Worm (Caenorhabditis elegans): ENCODE data around the gene hal-3.

Gene hal-3

DNA sequence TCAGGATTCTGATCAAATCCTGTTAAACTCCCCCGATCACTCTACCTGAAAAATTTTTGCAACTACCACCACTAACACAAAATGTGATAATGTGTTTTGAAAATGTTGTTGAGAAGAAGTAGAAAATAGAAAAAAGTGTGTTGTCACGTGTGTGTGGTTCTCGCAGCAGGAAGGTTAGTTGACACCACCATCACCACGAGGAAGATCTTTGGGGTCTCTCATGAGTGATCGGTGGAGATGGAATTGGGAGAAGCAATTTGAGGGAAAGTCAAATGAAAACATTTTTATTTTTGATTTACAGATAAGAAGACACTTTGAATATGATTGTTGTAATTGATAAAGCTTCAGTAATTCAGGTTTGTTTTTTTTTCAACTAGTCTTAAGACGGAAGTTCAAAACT, 15.2 kb downstream of the hal-3 start:
- TF ChIP-seq klf-2 (GFP tag; conservative IDR thresholded peaks at IDR 0.05) (no peak), ref-1 (GFP tag; conservative IDR thresholded peaks at IDR 0.05) (no peak), T22C8.4 (GFP tag; IDR thresholded peaks at IDR 0.05) (no peak), tab-1 (GFP tag; IDR thresholded peaks at IDR 0.05) (no peak), ztf-29 (GFP tag; IDR thresholded peaks at IDR 0.05) (no peak), flt-1 (GFP tag; IDR thresholded peaks at IDR 0.05) (no peak), ztf-23 (GFP tag; IDR thresholded peaks at IDR 0.05) (no peak), cog-1 (tag; optimal IDR thresholded peaks at IDR 0.05) (no peak), med-1 (GFP tag; optimal IDR thresholded peaks at IDR 0.05; ENCODE audit: insufficient read depth) (no peak)

DNA sequence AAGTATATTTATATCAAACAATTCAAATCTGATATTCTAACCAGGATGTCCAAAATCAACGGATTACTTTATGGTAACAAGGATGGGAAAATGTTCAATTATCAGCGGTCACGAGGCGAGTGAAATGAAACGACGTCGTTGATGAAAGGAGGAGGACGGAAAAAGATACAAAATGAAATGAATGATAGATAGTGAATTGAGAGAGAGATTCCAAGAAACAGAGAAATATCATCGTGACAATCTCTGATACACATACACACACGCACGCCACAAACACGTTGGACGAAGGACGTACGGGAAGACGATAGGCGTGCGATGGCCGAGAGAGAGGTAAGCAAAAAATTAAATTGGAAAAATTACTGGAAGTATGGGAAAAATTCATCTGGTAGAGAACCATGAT, 15.9 kb downstream of the hal-3 start:
- TF ChIP-seq flt-1 (GFP tag; IDR thresholded peaks at IDR 0.05), result no peak
- TF ChIP-seq ztf-29 (GFP tag; IDR thresholded peaks at IDR 0.05), result no peak
- no peak for TF ChIP-seq tab-1 (GFP tag; IDR thresholded peaks at IDR 0.05)
- TF ChIP-seq med-1 (GFP tag; optimal IDR thresholded peaks at IDR 0.05; ENCODE audit: insufficient read depth), result no peak
- no peak for TF ChIP-seq cog-1 (tag; optimal IDR thresholded peaks at IDR 0.05)
- TF ChIP-seq klf-2 (GFP tag; conservative IDR thresholded peaks at IDR 0.05), result no peak
- no peak for TF ChIP-seq ref-1 (GFP tag; conservative IDR thresholded peaks at IDR 0.05)
- TF ChIP-seq T22C8.4 (GFP tag; IDR thresholded peaks at IDR 0.05), result no peak
- no peak for TF ChIP-seq ztf-23 (GFP tag; IDR thresholded peaks at IDR 0.05)

DNA sequence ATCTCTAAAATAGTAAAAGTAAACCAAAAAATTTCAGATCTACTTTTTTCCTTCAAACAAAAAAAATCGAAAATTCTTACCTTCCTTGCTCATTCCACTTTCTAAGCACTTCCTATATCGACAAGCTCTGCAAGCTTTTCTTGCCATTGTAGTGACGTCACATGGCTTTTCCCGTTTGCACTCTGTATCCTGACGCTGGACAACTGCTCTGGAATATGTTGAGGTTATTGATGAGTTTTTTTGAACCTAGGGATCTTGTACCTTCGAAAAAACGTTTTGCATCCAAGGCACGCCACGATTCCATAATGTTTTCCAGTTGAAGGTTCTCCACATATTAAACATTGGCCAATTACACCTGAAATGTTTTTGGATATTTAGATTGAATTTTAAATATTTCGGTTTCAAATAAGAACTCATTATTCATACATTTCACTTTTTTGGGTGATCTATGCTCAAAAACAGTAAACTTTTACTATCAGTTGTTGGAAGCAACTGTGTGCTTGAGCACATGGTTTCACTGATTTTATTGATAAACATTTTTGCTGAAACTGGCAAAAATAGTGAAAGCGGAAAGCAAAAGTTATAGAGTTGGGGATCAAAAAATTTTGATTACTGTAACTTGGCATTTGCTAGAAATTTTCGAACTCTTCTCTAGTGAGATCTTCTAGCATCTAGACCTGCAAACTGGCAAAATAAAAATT, 16.8 kb downstream of the hal-3 start:
- no peak for TF ChIP-seq T22C8.4 (GFP tag; IDR thresholded peaks at IDR 0.05)
- no peak for TF ChIP-seq tab-1 (GFP tag; IDR thresholded peaks at IDR 0.05)
- TF ChIP-seq klf-2 (GFP tag; conservative IDR thresholded peaks at IDR 0.05), result no peak
- no peak for TF ChIP-seq ztf-23 (GFP tag; IDR thresholded peaks at IDR 0.05)
- no peak for TF ChIP-seq cog-1 (tag; optimal IDR thresholded peaks at IDR 0.05)
- no peak for TF ChIP-seq flt-1 (GFP tag; IDR thresholded peaks at IDR 0.05)
- no peak for TF ChIP-seq ztf-29 (GFP tag; IDR thresholded peaks at IDR 0.05)
- TF ChIP-seq med-1 (GFP tag; optimal IDR thresholded peaks at IDR 0.05; ENCODE audit: insufficient read depth), result no peak
- no peak for TF ChIP-seq ref-1 (GFP tag; conservative IDR thresholded peaks at IDR 0.05)

DNA sequence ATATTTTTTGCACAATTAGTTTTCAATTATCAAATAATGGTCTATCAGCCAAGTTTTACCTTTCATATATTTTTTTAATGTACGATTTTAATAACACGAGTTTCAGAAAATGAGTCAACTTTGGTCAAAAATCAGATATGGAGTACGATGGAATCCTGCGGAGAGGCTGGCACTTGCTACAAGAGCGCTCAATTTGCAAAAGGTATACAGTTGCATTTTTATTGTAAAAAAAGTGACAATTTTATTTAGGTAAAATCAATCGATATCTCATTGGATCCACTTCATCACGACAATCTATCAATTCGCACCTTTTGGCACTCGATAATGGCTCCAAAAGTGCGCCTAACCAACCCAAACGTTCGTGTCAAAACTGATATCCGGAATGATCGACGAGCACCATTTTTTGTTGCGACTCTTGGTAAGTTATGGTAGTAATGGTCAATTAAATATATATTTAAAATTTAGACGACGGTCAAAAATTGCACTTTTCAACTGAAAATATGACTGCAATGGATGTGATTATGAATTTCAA, 19.3 kb downstream of the hal-3 start, which contains the start of gene mrpl-53:
TSS of gene mrpl-53 (plus strand) at position 107 of the 532 bp plus-strand sequence.
- no peak for TF ChIP-seq klf-2 (GFP tag; conservative IDR thresholded peaks at IDR 0.05)
- no peak for TF ChIP-seq ref-1 (GFP tag; conservative IDR thresholded peaks at IDR 0.05)
- TF ChIP-seq cog-1 (tag; optimal IDR thresholded peaks at IDR 0.05), result no peak
- TF ChIP-seq flt-1 (GFP tag; IDR thresholded peaks at IDR 0.05), result no peak
- TF ChIP-seq med-1 (GFP tag; optimal IDR thresholded peaks at IDR 0.05; ENCODE audit: insufficient read depth), result no peak
- no peak for TF ChIP-seq T22C8.4 (GFP tag; IDR thresholded peaks at IDR 0.05)
- TF ChIP-seq ztf-29 (GFP tag; IDR thresholded peaks at IDR 0.05), result no peak
- no peak for TF ChIP-seq tab-1 (GFP tag; IDR thresholded peaks at IDR 0.05)
- TF ChIP-seq ztf-23 (GFP tag; IDR thresholded peaks at IDR 0.05), result no peak

DNA sequence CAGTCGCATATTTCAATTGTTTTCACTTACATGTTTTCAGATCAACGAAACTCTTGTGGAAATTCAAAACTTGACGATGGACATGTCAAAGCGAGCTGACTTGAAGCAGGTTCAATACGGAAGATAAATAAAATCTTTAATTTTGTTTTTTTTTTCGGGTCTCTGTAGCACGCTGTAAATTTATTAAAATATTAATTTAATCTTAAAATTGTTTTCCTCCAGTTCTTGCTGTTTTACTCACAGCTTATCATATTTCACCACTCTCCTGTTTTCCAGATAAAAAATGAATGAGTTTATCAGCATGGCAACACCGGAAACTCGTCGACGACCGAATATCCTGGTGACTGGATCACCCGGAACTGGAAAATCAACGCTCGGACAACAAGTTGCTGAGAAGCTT, 20.5 kb downstream of the hal-3 start, which contains the start of gene E02H1.6:
TSS of gene E02H1.6 (plus strand) at position 301 of the 400 bp plus-strand sequence.
- TF ChIP-seq cog-1 (tag; optimal IDR thresholded peaks at IDR 0.05), result no peak
- TF ChIP-seq T22C8.4 (GFP tag; IDR thresholded peaks at IDR 0.05), result no peak
- no peak for TF ChIP-seq med-1 (GFP tag; optimal IDR thresholded peaks at IDR 0.05; ENCODE audit: insufficient read depth)

DNA sequence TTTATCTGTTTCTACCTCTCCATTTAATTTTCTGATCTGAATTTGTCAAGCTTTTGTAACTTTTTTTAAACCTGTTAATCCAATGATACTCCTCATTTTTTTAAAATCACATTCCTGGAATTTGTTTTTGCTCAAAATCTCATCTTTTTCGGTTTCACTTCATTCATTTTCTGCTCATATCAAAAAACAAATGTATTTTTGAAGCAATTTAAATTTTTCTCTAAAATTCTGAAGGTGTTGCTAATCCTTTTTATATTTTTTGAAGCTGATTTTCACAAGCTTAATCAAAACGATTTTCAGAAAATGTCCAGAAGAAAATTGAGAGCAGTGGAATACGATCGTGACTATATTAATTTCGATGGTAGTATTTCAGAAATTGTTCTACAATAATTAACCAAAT, 22.0 kb downstream of the hal-3 start, which contains the start of gene E02H1.5:
TSS of gene E02H1.5 (plus strand) at position 301 of the 400 bp plus-strand sequence.
- no peak for TF ChIP-seq flt-1 (GFP tag; IDR thresholded peaks at IDR 0.05)
- TF ChIP-seq tab-1 (GFP tag; IDR thresholded peaks at IDR 0.05), result no peak
- TF ChIP-seq ref-1 (GFP tag; conservative IDR thresholded peaks at IDR 0.05), result no peak
- no peak for TF ChIP-seq ztf-23 (GFP tag; IDR thresholded peaks at IDR 0.05)
- no peak for TF ChIP-seq klf-2 (GFP tag; conservative IDR thresholded peaks at IDR 0.05)
- TF ChIP-seq med-1 (GFP tag; optimal IDR thresholded peaks at IDR 0.05; ENCODE audit: insufficient read depth), result no peak

DNA sequence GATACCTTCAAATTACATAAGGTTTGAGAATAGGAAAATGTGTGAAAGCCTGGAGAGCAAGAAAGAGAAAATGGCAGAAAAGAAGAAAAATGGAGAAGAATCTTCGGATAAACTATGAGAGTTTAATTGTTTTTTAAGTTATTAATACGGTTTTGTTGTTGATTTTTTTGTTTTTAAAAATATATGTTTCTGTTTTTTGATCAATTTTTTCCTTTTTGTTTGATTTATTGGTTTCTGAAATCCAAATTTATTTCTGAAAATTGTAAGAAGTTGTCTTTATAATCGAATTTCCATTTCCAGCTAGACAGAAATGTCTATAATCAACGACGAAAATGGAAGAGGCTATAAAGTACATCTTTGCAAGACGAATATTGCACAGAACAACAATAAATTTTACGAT, 24.2 kb downstream of the hal-3 start, which contains the start of gene parp-2:
TSS of gene parp-2 (plus strand) at position 301 of the 400 bp plus-strand sequence.
- no peak for TF ChIP-seq ztf-29 (GFP tag; IDR thresholded peaks at IDR 0.05)
- no peak for TF ChIP-seq klf-2 (GFP tag; conservative IDR thresholded peaks at IDR 0.05)
- no peak for TF ChIP-seq T22C8.4 (GFP tag; IDR thresholded peaks at IDR 0.05)
- no peak for TF ChIP-seq ztf-23 (GFP tag; IDR thresholded peaks at IDR 0.05)

DNA sequence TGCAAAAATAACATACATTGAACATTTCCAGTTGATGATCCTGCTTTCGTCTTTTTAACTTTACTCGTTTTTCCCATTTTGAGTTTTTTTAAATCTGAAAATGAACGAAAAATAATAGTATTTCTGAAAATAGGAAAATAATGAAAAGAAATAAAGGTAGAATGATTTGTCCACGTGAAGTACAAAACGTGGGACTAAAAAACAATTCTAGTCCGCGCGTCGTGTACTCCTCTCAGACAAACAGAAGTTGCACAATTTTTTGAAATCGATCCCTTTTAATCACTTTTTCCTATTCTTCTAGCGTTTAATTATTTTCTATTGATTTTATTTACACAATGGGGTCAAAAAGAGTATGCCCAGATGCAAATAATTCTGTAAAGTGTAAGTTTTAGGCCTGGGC, 25.9 kb downstream of the hal-3 start, which contains the start of the genes E02H1.1 and tag-124:
TSS of gene E02H1.1 (minus strand) at position 94 of the 400 bp plus-strand sequence.
TSS of gene tag-124 (plus strand) at position 222 of the 400 bp plus-strand sequence.
- TF ChIP-seq cog-1 (tag; optimal IDR thresholded peaks at IDR 0.05) (peak; percentile 7), ztf-23 (GFP tag; IDR thresholded peaks at IDR 0.05) (peak; percentile 52; the same call in 1 of the 2 replicates), klf-2 (GFP tag; conservative IDR thresholded peaks at IDR 0.05) (no peak), flt-1 (GFP tag; IDR thresholded peaks at IDR 0.05) (peak; percentile 62)

DNA sequence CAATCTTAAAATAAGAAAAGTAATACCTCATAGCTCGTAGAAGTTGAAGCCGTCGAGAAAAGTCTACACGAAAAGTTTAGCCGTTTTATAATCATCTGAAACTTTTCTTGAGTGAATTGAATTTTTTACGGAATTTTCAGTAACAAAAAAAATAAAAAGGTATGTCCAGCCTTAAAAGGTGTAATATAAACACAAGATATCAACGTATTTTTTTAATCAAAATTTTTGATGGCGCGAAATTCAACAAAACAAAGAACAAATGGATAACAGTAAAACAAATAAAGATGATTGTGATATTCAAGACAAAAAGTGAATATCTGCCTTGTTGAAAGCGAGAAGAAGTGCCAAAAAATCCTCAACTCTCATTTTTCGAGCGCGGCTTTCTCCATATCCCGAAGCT, 27.3 kb downstream of the hal-3 start, which contains the start of gene eral-1:
TSS of gene eral-1 (minus strand) at position 101 of the 400 bp plus-strand sequence.
- TF ChIP-seq ztf-29 (GFP tag; IDR thresholded peaks at IDR 0.05), result no peak
- TF ChIP-seq ref-1 (GFP tag; conservative IDR thresholded peaks at IDR 0.05), result no peak
- no peak for TF ChIP-seq flt-1 (GFP tag; IDR thresholded peaks at IDR 0.05)
- no peak for TF ChIP-seq tab-1 (GFP tag; IDR thresholded peaks at IDR 0.05)
- no peak for TF ChIP-seq T22C8.4 (GFP tag; IDR thresholded peaks at IDR 0.05)
- TF ChIP-seq cog-1 (tag; optimal IDR thresholded peaks at IDR 0.05), result no peak
- TF ChIP-seq klf-2 (GFP tag; conservative IDR thresholded peaks at IDR 0.05), result no peak
- no peak for TF ChIP-seq med-1 (GFP tag; optimal IDR thresholded peaks at IDR 0.05; ENCODE audit: insufficient read depth)
- TF ChIP-seq ztf-23 (GFP tag; IDR thresholded peaks at IDR 0.05), result no peak
